Worm (Caenorhabditis elegans) whole organism, L1 larva: Measurements from ENCODE around the gene R05G6.9.

Experiments
- C16A3.4 ChIP-seq: fragments of 150-350 bp; optimal IDR thresholded peaks from 2 replicates; lab custom pipeline; 2014; ENCODE audit warnings: missing biosample characterization, missing genetic modification characterization
- C34B4.2 ChIP-seq: sonication (generic microtip); optimal IDR thresholded peaks from 2 replicates; lab custom pipeline; 2017; ENCODE audit warnings: mild to moderate bottlenecking, missing genetic modification characterization, missing compliant biosample characterization
- Y116A8C.19 ChIP-seq: sonication (generic microtip); optimal IDR thresholded peaks from 2 replicates; lab custom pipeline; 2016; ENCODE audit warnings: missing compliant biosample characterization, missing genetic modification characterization, borderline replicate concordance
- alr-1 ChIP-seq: fragments of 200-800 bp; sonication (Bioruptor generic); optimal IDR thresholded peaks from 2 replicates; lab custom pipeline; 2018; ENCODE audit warnings: borderline replicate concordance, mild to moderate bottlenecking, missing genetic modification characterization, missing compliant biosample characterization
- aly-2 ChIP-seq: fragments of 150-350 bp; optimal IDR thresholded peaks from 2 replicates; lab custom pipeline; 2014; ENCODE audit warnings: missing biosample characterization, missing genetic modification characterization
- ceh-63 ChIP-seq: fragments of 200-800 bp; sonication (Bioruptor generic); optimal IDR thresholded peaks from 2 replicates; lab custom pipeline; 2018; ENCODE audit warnings: mild to moderate bottlenecking, missing genetic modification characterization, missing compliant biosample characterization
- ceh-8 ChIP-seq: fragments of 200-800 bp; sonication (Bioruptor generic); optimal IDR thresholded peaks from 2 replicates; lab custom pipeline; 2018; ENCODE audit warnings: mild to moderate bottlenecking, missing genetic modification characterization, moderate library complexity, missing compliant biosample characterization
- ceh-82 ChIP-seq, 3 experiments: fragments of 150-350 bp in 1 of 3; sonication (generic microtip) in 2 of 3; optimal IDR thresholded peaks; 2 replicates each; lab custom pipeline; 2014 to 2017; ENCODE audit warnings: missing biosample characterization in 3 of 3, missing genetic modification characterization in 3 of 3
- ceh-88 ChIP-seq: fragments of 200-800 bp; sonication (Bioruptor generic); IDR thresholded peaks from 2 replicates; pipeline ENCODE4 v1.3.6; 2022; ENCODE audit warnings: missing genetic modification characterization, missing compliant biosample characterization
- dpl-1 ChIP-seq, 3 experiments: fragments of 150-350 bp in 2 of 3; sonication (generic microtip) in 1 of 3; optimal IDR thresholded peaks; 2 replicates each; lab custom pipeline; 2014 to 2017; ENCODE audit warnings: missing biosample characterization in 3 of 3, missing genetic modification characterization in 3 of 3, missing genetic modification reagents in 3 of 3
- dsc-1 ChIP-seq: sonication (generic microtip); optimal IDR thresholded peaks from 2 replicates; lab custom pipeline; 2016; ENCODE audit warnings: mild to moderate bottlenecking, missing genetic modification characterization, missing compliant biosample characterization
- efl-1 ChIP-seq, 4 experiments: fragments of 150-350 bp; optimal IDR thresholded peaks in 3 of 4; peaks in 1 of 4; 1 replicate in 1 of 4; 2 replicates in 3 of 4; lab custom pipeline; 2014; ENCODE audit warnings: missing biosample characterization in 2 of 4, missing genetic modification characterization in 2 of 4, missing genetic modification reagents in 2 of 4
- egl-27 ChIP-seq, 2 experiments: fragments of 150-350 bp in 1 of 2; sonication (generic microtip); optimal IDR thresholded peaks; 3 replicates each; lab custom pipeline; 2017 to 2018; ENCODE audit warnings: missing biosample characterization in 2 of 2, missing genetic modification characterization in 2 of 2, missing genetic modification reagents in 2 of 2
- elt-2 ChIP-seq: sonication (generic microtip); optimal IDR thresholded peaks from 2 replicates; lab custom pipeline; 2016; ENCODE audit warnings: missing genetic modification characterization, mild to moderate bottlenecking, inconsistent platforms, missing compliant biosample characterization, missing genetic modification reagents
- elt-3 ChIP-seq, 6 experiments: fragments of 150-350 bp in 1 of 6; sonication (generic microtip); optimal IDR thresholded peaks; 2 replicates each; lab custom pipeline; 2017 to 2018; ENCODE audit warnings: missing biosample characterization in 6 of 6, missing genetic modification characterization in 6 of 6, inconsistent platforms in 1 of 6
- ets-5 ChIP-seq: fragments of 200-800 bp; sonication (Bioruptor generic); IDR thresholded peaks from 2 replicates; pipeline ENCODE4 v1.3.6; 2022; ENCODE audit warnings: missing genetic modification characterization, missing compliant biosample characterization
- fkh-10 ChIP-seq: sonication (generic microtip); optimal IDR thresholded peaks from 2 replicates; lab custom pipeline; 2017; ENCODE audit warnings: missing biosample characterization, missing genetic modification reagents, missing genetic modification characterization
- fkh-4 ChIP-seq: sonication (generic microtip); optimal IDR thresholded peaks from 2 replicates; lab custom pipeline; 2016; ENCODE audit warnings: missing compliant biosample characterization, missing genetic modification characterization, borderline replicate concordance
- hlh-17 ChIP-seq: fragments of 200-800 bp; sonication (Bioruptor generic); optimal IDR thresholded peaks from 2 replicates; lab custom pipeline; 2018; ENCODE audit warnings: missing genetic modification characterization, mild to moderate bottlenecking, missing compliant biosample characterization, moderate library complexity, borderline replicate concordance
- hlh-4 ChIP-seq: sonication (generic microtip); optimal IDR thresholded peaks from 2 replicates; lab custom pipeline; 2016; ENCODE audit warnings: mild to moderate bottlenecking, missing genetic modification characterization, missing compliant biosample characterization
- irx-1 ChIP-seq: sonication (generic microtip); optimal IDR thresholded peaks from 2 replicates; lab custom pipeline; 2016; ENCODE audit warnings: missing genetic modification characterization, missing compliant biosample characterization
- isw-1 ChIP-seq: fragments of 200-800 bp; sonication (Bioruptor generic); IDR thresholded peaks from 2 replicates; pipeline ENCODE4 v1.3.6; 2022; ENCODE audit warnings: missing genetic modification characterization, missing compliant biosample characterization
- jun-1 ChIP-seq: fragments of 150-350 bp; optimal IDR thresholded peaks from 2 replicates; lab custom pipeline; 2014; ENCODE audit warnings: missing biosample characterization, missing genetic modification reagents, missing genetic modification characterization
- lin-14 ChIP-seq: fragments of 200-800 bp; sonication (Bioruptor generic); optimal IDR thresholded peaks from 2 replicates; lab custom pipeline; 2018; ENCODE audit warnings: mild to moderate bottlenecking, missing genetic modification characterization, moderate library complexity, missing compliant biosample characterization
- lin-15B ChIP-seq: fragments of 150-350 bp; sonication (generic microtip); optimal IDR thresholded peaks from 3 replicates; lab custom pipeline; 2014; ENCODE audit warnings: missing biosample characterization, missing genetic modification characterization
- lin-39 ChIP-seq: fragments of 150-350 bp; optimal IDR thresholded peaks from 2 replicates; lab custom pipeline; 2014; ENCODE audit warnings: missing biosample characterization, missing genetic modification reagents, missing genetic modification characterization
- lir-3 ChIP-seq: sonication (generic microtip); optimal IDR thresholded peaks from 2 replicates; lab custom pipeline; 2016; ENCODE audit warnings: mild to moderate bottlenecking, missing genetic modification characterization, moderate library complexity, missing compliant biosample characterization; ENCODE audit not compliant: poor library complexity
- lsy-2 ChIP-seq, 2 experiments: fragments of 150-350 bp; optimal IDR thresholded peaks; 2 replicates each; lab custom pipeline; 2014; ENCODE audit warnings: missing biosample characterization in 2 of 2, missing genetic modification characterization in 2 of 2
- mdl-1 ChIP-seq, 2 experiments: fragments of 150-350 bp; optimal IDR thresholded peaks; 2 replicates each; lab custom pipeline; 2014 to 2017; ENCODE audit warnings: missing biosample characterization in 2 of 2, missing genetic modification characterization in 2 of 2, inconsistent platforms in 1 of 2
- nhr-11 ChIP-seq: fragments of 150-350 bp; optimal IDR thresholded peaks from 2 replicates; lab custom pipeline; 2014; ENCODE audit warnings: missing biosample characterization, missing genetic modification characterization
- nhr-20 ChIP-seq: sonication (generic microtip); optimal IDR thresholded peaks from 2 replicates; lab custom pipeline; 2016; ENCODE audit warnings: mild to moderate bottlenecking, missing genetic modification characterization, missing compliant biosample characterization
- nhr-47 ChIP-seq: sonication (generic microtip); optimal IDR thresholded peaks from 2 replicates; lab custom pipeline; 2016; ENCODE audit warnings: mild to moderate bottlenecking, missing genetic modification characterization, moderate library complexity, missing compliant biosample characterization
- nhr-71 ChIP-seq: sonication (generic microtip); optimal IDR thresholded peaks from 2 replicates; lab custom pipeline; 2016; ENCODE audit warnings: mild to moderate bottlenecking, missing genetic modification characterization, moderate library complexity, missing compliant biosample characterization
- nhr-77 ChIP-seq: fragments of 150-350 bp; optimal IDR thresholded peaks from 2 replicates; lab custom pipeline; 2014; ENCODE audit warnings: missing biosample characterization, missing genetic modification characterization
- nhr-84 ChIP-seq: sonication (generic microtip); optimal IDR thresholded peaks from 2 replicates; lab custom pipeline; 2017; ENCODE audit warnings: missing biosample characterization, missing genetic modification characterization
- nhr-90 ChIP-seq: sonication (generic microtip); optimal IDR thresholded peaks from 2 replicates; lab custom pipeline; 2016; ENCODE audit warnings: mild to moderate bottlenecking, missing genetic modification characterization, missing compliant biosample characterization; ENCODE audit not compliant: poor library complexity
- pax-3 ChIP-seq: fragments of 200-800 bp; sonication (Bioruptor generic); optimal IDR thresholded peaks from 2 replicates; lab custom pipeline; 2018; ENCODE audit warnings: mild to moderate bottlenecking, missing genetic modification characterization, moderate library complexity, missing compliant biosample characterization
- rnt-1 ChIP-seq: sonication (generic microtip); optimal IDR thresholded peaks from 2 replicates; lab custom pipeline; 2016; ENCODE audit warnings: mild to moderate bottlenecking, missing genetic modification characterization, moderate library complexity, missing compliant biosample characterization
- skn-1 ChIP-seq: fragments of 150-350 bp; optimal IDR thresholded peaks from 2 replicates; lab custom pipeline; 2014; ENCODE audit warnings: missing biosample characterization, missing genetic modification characterization
- snu-23 ChIP-seq: sonication (generic microtip); optimal IDR thresholded peaks from 2 replicates; lab custom pipeline; 2016; ENCODE audit warnings: missing genetic modification characterization, missing compliant biosample characterization
- sox-4 ChIP-seq: sonication (generic microtip); optimal IDR thresholded peaks from 2 replicates; lab custom pipeline; 2016; ENCODE audit warnings: missing genetic modification characterization, missing compliant biosample characterization
- sup-37 ChIP-seq: fragments of 200-800 bp; sonication (Bioruptor generic); optimal IDR thresholded peaks from 2 replicates; lab custom pipeline; 2018; ENCODE audit warnings: mild to moderate bottlenecking, missing genetic modification characterization, missing compliant biosample characterization
- tbx-2 ChIP-seq: sonication (generic microtip); optimal IDR thresholded peaks from 2 replicates; lab custom pipeline; 2016; ENCODE audit warnings: missing genetic modification characterization, missing compliant biosample characterization
- unc-130 ChIP-seq: fragments of 150-350 bp; optimal IDR thresholded peaks from 2 replicates; lab custom pipeline; 2017; ENCODE audit warnings: missing biosample characterization, missing genetic modification characterization, inconsistent platforms
- unc-62 ChIP-seq: fragments of 150-350 bp; optimal IDR thresholded peaks from 2 replicates; lab custom pipeline; 2014; ENCODE audit warnings: missing biosample characterization, missing genetic modification reagents, missing genetic modification characterization
- xbp-1 ChIP-seq: sonication (generic microtip); optimal IDR thresholded peaks from 2 replicates; lab custom pipeline; 2016; ENCODE audit warnings: missing genetic modification characterization, missing compliant biosample characterization
- ztf-4 ChIP-seq: fragments of 150-350 bp; optimal IDR thresholded peaks from 2 replicates; lab custom pipeline; 2014; ENCODE audit warnings: missing biosample characterization, missing genetic modification characterization

Gene R05G6.9

ce11 chrIV:7506711-7507110, 9.4 kb downstream of the R05G6.9 start:
- TF ChIP-seq lin-39 (tag; lab: Kevin White, UChicago) (no peak), xbp-1 (tag; lab: Kevin White, UChicago) (no peak), tbx-2 (no peak), isw-1 (GFP tag; lab: Robert Waterston, UW) (no peak), skn-1 (tag; lab: Kevin White, UChicago) (no peak), efl-1 (optimal IDR thresholded peaks at IDR 0.05; lab: Kevin White, UChicago) (no peak), efl-1 (GFP tag; optimal IDR thresholded peaks at IDR 0.05 in 1 of 2; lab: Kevin White, UChicago) (peak in 1 of 2 experiments; percentile 93), ets-5 (0 out of 2 replicates have a peak, but pooled peaks have one; percentile 45), aly-2 (tag; lab: Kevin White, UChicago) (no peak)

- TF ChIP-seq nhr-20 (tag; lab: Kevin White, UChicago) = peak; percentile 14
- no peak for TF ChIP-seq nhr-84 (tag; lab: Kevin White, UChicago)
- TF ChIP-seq ets-5 = no peak
- TF ChIP-seq lsy-2 (tag; optimal IDR thresholded peaks at IDR 0.05; lab: Kevin White, UChicago) = peak in 1 of 2 experiments; percentile 32
- no peak for TF ChIP-seq fkh-4 (tag; lab: Kevin White, UChicago)
- no peak for TF ChIP-seq jun-1 (tag; lab: Kevin White, UChicago)
- TF ChIP-seq egl-27 (tag; optimal IDR thresholded peaks at IDR 0.05; lab: Kevin White, UChicago) = no peak
- no peak for TF ChIP-seq elt-3 (tag; optimal IDR thresholded peaks at IDR 0.05; lab: Kevin White, UChicago)
- TF ChIP-seq ztf-4 (tag; lab: Kevin White, UChicago) = peak; percentile 67
- TF ChIP-seq fkh-10 (GFP tag; lab: Kevin White, UChicago) = no peak
- no peak for TF ChIP-seq sox-4 (tag; lab: Kevin White, UChicago)
- TF ChIP-seq nhr-47 (tag; lab: Kevin White, UChicago) = peak; percentile 45
- TF ChIP-seq mdl-1 (tag; optimal IDR thresholded peaks at IDR 0.05; lab: Kevin White, UChicago) = no peak
- no peak for TF ChIP-seq lin-39 (tag; lab: Kevin White, UChicago)
- no peak for TF ChIP-seq alr-1 (tag; lab: Kevin White, UChicago)
- TF ChIP-seq sup-37 (GFP tag; lab: Kevin White, UChicago) = peak; percentile 47
- TF ChIP-seq tbx-2 = peak; percentile 1
- no peak for TF ChIP-seq C16A3.4
- TF ChIP-seq Y116A8C.19 (tag; lab: Kevin White, UChicago) = no peak
- TF ChIP-seq dpl-1 (GFP tag; optimal IDR thresholded peaks at IDR 0.05; lab: Kevin White, UChicago) = peak in 1 of 3 experiments; percentile 34
- no peak for TF ChIP-seq isw-1 (GFP tag; lab: Robert Waterston, UW)
- peak; percentile 44 for TF ChIP-seq pax-3 (tag; lab: Kevin White, UChicago)
- no peak for TF ChIP-seq ceh-8 (GFP tag; lab: Kevin White, UChicago)
- TF ChIP-seq rnt-1 (tag; lab: Kevin White, UChicago) = peak; percentile 50
- peak; percentile 72 for TF ChIP-seq nhr-71 (tag; lab: Kevin White, UChicago)
- no peak for TF ChIP-seq irx-1 (tag; lab: Kevin White, UChicago)
- TF ChIP-seq C34B4.2 (tag; lab: Kevin White, UChicago) = no peak
- no peak for TF ChIP-seq ceh-63 (GFP tag; lab: Kevin White, UChicago)
- peak; percentile 63 for TF ChIP-seq nhr-90 (tag; lab: Kevin White, UChicago)
- TF ChIP-seq dsc-1 = peak; percentile 25
- TF ChIP-seq unc-62 (GFP tag; lab: Kevin White, UChicago) = no peak
- TF ChIP-seq snu-23 (GFP tag; lab: Kevin White, UChicago) = peak; percentile 62
- no peak for TF ChIP-seq lir-3 (tag; lab: Kevin White, UChicago)
- TF ChIP-seq ceh-88 (GFP tag; lab: Robert Waterston, UW) = peak; percentile 25; the same call in 1 of the 2 replicates
- TF ChIP-seq nhr-77 (tag; lab: Kevin White, UChicago) = no peak
- no peak for TF ChIP-seq ceh-82 (tag; optimal IDR thresholded peaks at IDR 0.05; lab: Kevin White, UChicago)
- TF ChIP-seq nhr-11 (tag; lab: Kevin White, UChicago) = no peak
- TF ChIP-seq lin-15B (tag; lab: Kevin White, UChicago) = no peak
- TF ChIP-seq hlh-4 = no peak
- TF ChIP-seq aly-2 (tag; lab: Kevin White, UChicago) = peak; percentile 87
- TF ChIP-seq unc-130 (tag; lab: Kevin White, UChicago) = no peak
- TF ChIP-seq xbp-1 (tag; lab: Kevin White, UChicago) = no peak
- TF ChIP-seq lin-14 (GFP tag; lab: Kevin White, UChicago) = no peak
- TF ChIP-seq elt-2 (tag; lab: Kevin White, UChicago) = peak; percentile 3
- TF ChIP-seq hlh-17 (GFP tag; lab: Kevin White, UChicago) = no peak
These were observed 10.1 kb downstream of the R05G6.9 start for ce11 chrIV:7505866-7506488.
